Worm (Caenorhabditis elegans): ENCODE data around the gene rbmx-2.

- no peak for TF ChIP-seq F57C9.4 (tag; optimal IDR thresholded peaks at IDR 0.05)
- TF ChIP-seq snpc-4 (GFP tag; optimal IDR thresholded peaks at IDR 0.05), result no peak
- no peak for TF ChIP-seq snpc-4 (tag; optimal IDR thresholded peaks at IDR 0.05)
- TF ChIP-seq T07F8.4 (tag; optimal IDR thresholded peaks at IDR 0.05), result no peak
- TF ChIP-seq ztf-28 (GFP tag; IDR thresholded peaks at IDR 0.05), result no peak
- no peak for TF ChIP-seq rcor-1 (GFP tag; IDR thresholded peaks at IDR 0.05)
- TF ChIP-seq rec-8 (tag; optimal IDR thresholded peaks at IDR 0.05), result no peak
- TF ChIP-seq hlh-12 (tag; optimal IDR thresholded peaks at IDR 0.05), result no peak
Measured at ce11 chrII:6178743-6179129, 18.0 kb downstream of the rbmx-2 start.
